Worm (Caenorhabditis elegans): Measurements from ENCODE around the gene ztf-9.

DNA sequence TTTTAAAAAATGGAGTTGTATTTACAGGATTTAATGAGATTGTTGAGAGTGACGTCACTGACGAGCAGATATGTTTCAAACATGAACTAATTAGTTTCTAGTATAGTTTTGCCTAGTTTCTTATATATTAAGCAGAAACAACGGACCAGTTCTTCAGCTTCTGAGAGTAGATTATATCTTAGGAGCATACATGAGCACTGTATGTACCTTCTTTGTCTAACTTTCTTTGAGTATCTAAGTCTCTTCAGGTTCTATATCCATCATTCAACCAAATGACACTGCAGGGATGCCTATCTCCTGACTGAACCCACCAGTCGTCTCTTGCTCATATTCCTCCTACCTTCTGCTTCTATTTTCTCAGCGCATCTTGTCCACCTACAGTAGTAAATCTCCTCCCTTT lies 4.8 kb upstream of the ztf-9 start, which contains the start of gene her-1:
- TF ChIP-seq flt-1 (GFP tag; IDR thresholded peaks at IDR 0.05) (no peak), T22C8.4 (GFP tag; IDR thresholded peaks at IDR 0.05) (no peak), ref-1 (GFP tag; conservative IDR thresholded peaks at IDR 0.05) (no peak), klf-2 (GFP tag; conservative IDR thresholded peaks at IDR 0.05) (no peak), cog-1 (tag; optimal IDR thresholded peaks at IDR 0.05) (no peak), med-1 (GFP tag; optimal IDR thresholded peaks at IDR 0.05; ENCODE audit: insufficient read depth) (no peak), ztf-29 (GFP tag; IDR thresholded peaks at IDR 0.05) (no peak), ztf-23 (GFP tag; IDR thresholded peaks at IDR 0.05) (no peak)

All from whole organism, midembryonic.